Worm (Caenorhabditis elegans) whole organism, L4 larva: ENCODE measurements around the gene srx-95.
"Not testable (repeated sequence)": the region's sequence is repeated elsewhere in the genome, so short reads cannot be mapped to it uniquely, and the experiment has no call there.

ENCODE experiments used
- F26F4.8 ChIP-seq: fragments of 200-800 bp; sonication (Bioruptor generic); conservative IDR thresholded peaks from 2 replicates; pipeline ENCODE4 v1.3.6; 2022; ENCODE audit warnings: missing genetic modification characterization, missing compliant biosample characterization
- R02D3.7 ChIP-seq: fragments of 150-350 bp; sonication (generic microtip); optimal IDR thresholded peaks from 3 replicates; lab custom pipeline; 2014; ENCODE audit warnings: missing biosample characterization, missing genetic modification characterization
- Y105C5A.15 ChIP-seq: fragments of 200-800 bp; sonication (Bioruptor generic); IDR thresholded peaks from 2 replicates; pipeline ENCODE4 v1.3.6; 2022; ENCODE audit warnings: missing genetic modification characterization, missing compliant biosample characterization
- Y48G9A.11 ChIP-seq: fragments of 200-800 bp; sonication (Bioruptor generic); IDR thresholded peaks from 2 replicates; pipeline ENCODE4 v1.3.6; 2022; ENCODE audit warnings: missing genetic modification reagents, missing genetic modification characterization, missing compliant biosample characterization
- ZK337.2 ChIP-seq: fragments of 200-800 bp; sonication (Bioruptor generic); IDR thresholded peaks from 2 replicates; pipeline ENCODE4 v1.3.6; 2022; ENCODE audit warnings: missing genetic modification reagents, missing genetic modification characterization, missing compliant biosample characterization
- ZK546.5 ChIP-seq, 2 experiments: sonication (generic microtip); optimal IDR thresholded peaks; 2 replicates each; lab custom pipeline; 2017; ENCODE audit warnings: missing biosample characterization in 2 of 2, missing genetic modification characterization in 2 of 2
- aha-1 ChIP-seq: fragments of 150-350 bp; peaks from one replicate; lab custom pipeline; 2014; ENCODE audit warnings: missing biosample characterization, missing genetic modification characterization
- ama-1 ChIP-seq: fragments of 150-350 bp; optimal IDR thresholded peaks from 2 replicates; lab custom pipeline; 2014; ENCODE audit warnings: inconsistent platforms, mixed read lengths
- attf-4 ChIP-seq: sonication (generic microtip); optimal IDR thresholded peaks from 3 replicates; lab custom pipeline; 2017; ENCODE audit warnings: missing biosample characterization, missing genetic modification characterization
- ceh-44 ChIP-seq: fragments of 200-800 bp; sonication (Bioruptor generic); IDR thresholded peaks from 2 replicates; pipeline ENCODE4 v1.3.6; 2022; ENCODE audit warnings: missing genetic modification reagents, missing genetic modification characterization, missing compliant biosample characterization
- cey-2 ChIP-seq: sonication (generic microtip); optimal IDR thresholded peaks from 3 replicates; lab custom pipeline; 2017; ENCODE audit warnings: missing genetic modification characterization, mild to moderate bottlenecking, missing compliant biosample characterization, antibody characterized with exemption, borderline replicate concordance; ENCODE audit not compliant: insufficient read depth
- daf-16 ChIP-seq, 3 experiments: sonication (generic microtip); optimal IDR thresholded peaks; 2 replicates each; lab custom pipeline; 2016 to 2017; ENCODE audit warnings: missing genetic modification characterization in 3 of 3, missing genetic modification reagents in 3 of 3, mild to moderate bottlenecking in 2 of 3, missing compliant biosample characterization in 2 of 3, missing biosample characterization in 1 of 3, moderate library complexity in 1 of 3
- daf-8 ChIP-seq: fragments of 200-800 bp; sonication (Bioruptor generic); IDR thresholded peaks from 2 replicates; pipeline ENCODE4 v1.3.6; 2022; ENCODE audit warnings: missing genetic modification characterization, missing compliant biosample characterization
- dmd-6 ChIP-seq: fragments of 200-800 bp; sonication (Bioruptor generic); IDR thresholded peaks from 2 replicates; pipeline ENCODE4 v1.3.6; 2022; ENCODE audit warnings: missing genetic modification reagents, missing genetic modification characterization, missing compliant biosample characterization
- dmd-9 ChIP-seq: fragments of 200-800 bp; sonication (Bioruptor generic); IDR thresholded peaks from 2 replicates; pipeline ENCODE4 v1.3.6; 2022; ENCODE audit warnings: missing genetic modification reagents, missing genetic modification characterization, missing compliant biosample characterization
- dpl-1 ChIP-seq: fragments of 150-350 bp; optimal IDR thresholded peaks from 2 replicates; lab custom pipeline; 2014; ENCODE audit warnings: missing biosample characterization, missing genetic modification reagents, missing genetic modification characterization
- egl-27 ChIP-seq: sonication (generic microtip); optimal IDR thresholded peaks from 3 replicates; lab custom pipeline; 2017; ENCODE audit warnings: missing biosample characterization, missing genetic modification reagents, missing genetic modification characterization
- fkh-10 ChIP-seq: fragments of 150-350 bp; optimal IDR thresholded peaks from 2 replicates; lab custom pipeline; 2014; ENCODE audit warnings: missing biosample characterization, missing genetic modification reagents, missing genetic modification characterization
- hlh-11 ChIP-seq: fragments of 200-800 bp; sonication (Bioruptor generic); optimal IDR thresholded peaks from 2 replicates; lab custom pipeline; 2018; ENCODE audit warnings: mild to moderate bottlenecking, missing genetic modification characterization, missing compliant biosample characterization
- hlh-30 ChIP-seq: sonication (generic microtip); optimal IDR thresholded peaks from 2 replicates; lab custom pipeline; 2017; ENCODE audit warnings: antibody characterized with exemption, mild to moderate bottlenecking, missing genetic modification characterization, missing compliant biosample characterization; ENCODE audit not compliant: insufficient read depth
- lin-13 ChIP-seq: fragments of 150-350 bp; optimal IDR thresholded peaks from 2 replicates; lab custom pipeline; 2014; ENCODE audit warnings: missing biosample characterization, missing genetic modification reagents, missing genetic modification characterization
- lin-15B ChIP-seq: fragments of 150-350 bp; sonication (generic microtip); optimal IDR thresholded peaks from 3 replicates; lab custom pipeline; 2014; ENCODE audit warnings: missing biosample characterization, missing genetic modification characterization
- madf-5 ChIP-seq, 2 experiments: fragments of 200-800 bp; sonication (Bioruptor generic); IDR thresholded peaks; 2 replicates each; pipeline ENCODE4 v1.3.6; 2022; ENCODE audit warnings: missing compliant biosample characterization in 2 of 2, missing genetic modification characterization in 2 of 2
- mdl-1 ChIP-seq, 2 experiments: fragments of 150-350 bp in 1 of 2; sonication (generic microtip) in 1 of 2; optimal IDR thresholded peaks; 2 replicates each; lab custom pipeline; 2014 to 2017; ENCODE audit warnings: missing biosample characterization in 2 of 2, missing genetic modification characterization in 2 of 2
- mep-1 ChIP-seq: fragments of 150-350 bp; sonication (generic microtip); optimal IDR thresholded peaks from 3 replicates; lab custom pipeline; 2014; ENCODE audit warnings: missing biosample characterization, missing genetic modification characterization
- mxl-2 ChIP-seq: fragments of 200-800 bp; sonication (Bioruptor generic); conservative IDR thresholded peaks from 2 replicates; pipeline ENCODE4 v1.3.6; 2022; ENCODE audit warnings: missing genetic modification reagents, missing genetic modification characterization, missing compliant biosample characterization
- nhr-237 ChIP-seq: sonication (generic microtip); optimal IDR thresholded peaks from 2 replicates; lab custom pipeline; 2017; ENCODE audit warnings: missing biosample characterization, missing genetic modification characterization
- nhr-28 ChIP-seq: fragments of 150-350 bp; optimal IDR thresholded peaks from 2 replicates; lab custom pipeline; 2014; ENCODE audit warnings: missing biosample characterization, missing genetic modification characterization
- pqm-1 ChIP-seq: sonication (generic microtip); optimal IDR thresholded peaks from 2 replicates; lab custom pipeline; 2017; ENCODE audit warnings: missing biosample characterization, missing genetic modification characterization
- sdz-12 ChIP-seq: fragments of 200-800 bp; sonication (Bioruptor generic); optimal IDR thresholded peaks from 2 replicates; lab custom pipeline; 2018; ENCODE audit warnings: mild to moderate bottlenecking, missing genetic modification characterization, missing compliant biosample characterization
- set-16 ChIP-seq: fragments of 200-800 bp; sonication (Bioruptor generic); IDR thresholded peaks from 2 replicates; pipeline ENCODE4 v1.3.6; 2022; ENCODE audit warnings: missing genetic modification reagents, missing genetic modification characterization, missing compliant biosample characterization
- skn-1 ChIP-seq: fragments of 150-350 bp; optimal IDR thresholded peaks from 2 replicates; lab custom pipeline; 2014; ENCODE audit warnings: missing biosample characterization, missing genetic modification characterization
- spr-3 ChIP-seq: fragments of 200-800 bp; sonication (Bioruptor generic); optimal IDR thresholded peaks from 2 replicates; lab custom pipeline; 2018; ENCODE audit warnings: mild to moderate bottlenecking, missing genetic modification characterization, missing compliant biosample characterization
- unc-62 ChIP-seq, 3 experiments: fragments of 150-350 bp in 1 of 3; sonication (generic microtip); optimal IDR thresholded peaks in 2 of 3; peaks in 1 of 3; 1 replicate in 1 of 3; 2 replicates in 2 of 3; lab custom pipeline; 2014 to 2017; ENCODE audit warnings: missing biosample characterization in 3 of 3, missing genetic modification characterization in 3 of 3, missing genetic modification reagents in 3 of 3, missing genotype in 1 of 3
- zfp-3 ChIP-seq: fragments of 200-800 bp; sonication (Bioruptor generic); conservative IDR thresholded peaks from 2 replicates; pipeline ENCODE4 v1.3.6; 2022; ENCODE audit warnings: missing genetic modification reagents, missing genetic modification characterization, missing compliant biosample characterization
- ztf-11 ChIP-seq: fragments of 150-350 bp; optimal IDR thresholded peaks from 2 replicates; lab custom pipeline; 2014; ENCODE audit warnings: missing biosample characterization, missing genetic modification characterization
- ztf-7 ChIP-seq: fragments of 150-350 bp; optimal IDR thresholded peaks from 2 replicates; lab custom pipeline; 2014; ENCODE audit warnings: missing biosample characterization, missing genetic modification characterization

The srx-95 gene

DNA sequence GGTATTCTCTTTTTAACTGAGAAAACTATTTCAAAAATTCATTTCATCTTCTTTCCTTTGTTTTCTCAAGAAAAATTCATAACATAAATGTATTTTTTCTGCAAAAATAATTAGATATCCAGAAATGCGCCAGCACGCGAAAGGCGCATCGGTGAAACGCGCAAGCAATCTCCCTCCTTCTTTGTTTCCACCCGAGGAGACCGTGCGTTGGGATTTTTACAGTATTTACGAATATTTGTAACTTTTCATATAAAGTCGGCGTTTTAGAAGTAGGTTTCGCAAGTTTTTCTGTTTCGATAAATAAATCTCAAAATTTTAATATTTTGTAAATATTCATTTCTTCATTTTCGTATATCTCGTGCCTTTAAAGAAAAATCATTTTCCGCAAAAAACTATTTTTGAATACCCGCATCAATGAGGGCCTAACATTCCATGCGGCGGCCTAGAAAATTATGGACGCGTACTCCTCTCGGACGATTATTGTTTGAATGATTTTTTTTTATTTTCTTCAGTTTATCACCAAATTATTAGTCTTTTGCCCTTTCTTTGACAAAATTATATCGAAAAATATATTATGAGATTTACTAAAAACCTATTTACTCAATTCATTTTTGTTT is 22.0 kb upstream of the srx-95 start, which contains the start of gene ssup-72 (continued):
- no peak for TF ChIP-seq set-16 (GFP tag; lab: Robert Waterston, UW)
- TF ChIP-seq Y105C5A.15 (GFP tag; lab: Robert Waterston, UW) = no peak
- TF ChIP-seq nhr-28 (tag; lab: Kevin White, UChicago) = peak; percentile 2
- no peak; the same call in 1 of the 2 replicates for TF ChIP-seq dmd-6 (GFP tag; lab: Robert Waterston, UW)
- no peak for TF ChIP-seq ztf-7
- no peak for TF ChIP-seq attf-4
- no peak for TF ChIP-seq sdz-12 (GFP tag; lab: Kevin White, UChicago)
- TF ChIP-seq daf-8 = no peak
- peak; percentile 51 for TF ChIP-seq hlh-30 (tag; lab: Kevin White, UChicago)
- no peak for TF ChIP-seq ZK546.5 (tag; optimal IDR thresholded peaks at IDR 0.05; lab: Kevin White, UChicago)
- TF ChIP-seq fkh-10 (GFP tag; lab: Kevin White, UChicago) = no peak
- no peak for TF ChIP-seq ama-1 (lab: Kevin White, UChicago)
- no peak for TF ChIP-seq lin-15B (tag; lab: Kevin White, UChicago)
- no peak for TF ChIP-seq spr-3 (GFP tag; lab: Kevin White, UChicago)
- peak in 1 of 2 experiments; percentile 32 for TF ChIP-seq mdl-1 (tag; optimal IDR thresholded peaks at IDR 0.05; lab: Kevin White, UChicago)
- no peak for TF ChIP-seq zfp-3

DNA sequence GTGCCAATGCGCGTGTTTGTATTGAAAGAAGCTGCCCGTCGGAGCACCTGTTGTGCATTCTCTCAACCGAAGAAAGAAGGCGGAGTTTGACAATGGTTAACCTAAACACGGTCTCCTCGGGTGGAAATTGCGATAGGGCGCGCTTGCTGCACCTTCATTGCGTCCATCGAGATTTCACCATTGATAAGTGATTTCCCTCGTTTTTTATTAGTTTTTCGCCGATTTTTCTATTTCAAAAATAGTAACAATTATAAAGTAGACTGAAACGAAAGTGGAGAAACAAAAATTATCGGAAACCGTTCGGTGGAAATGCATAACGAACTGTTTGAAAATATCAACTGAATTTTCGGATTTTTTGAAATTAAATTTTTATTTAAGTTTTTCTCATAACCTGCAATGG is 20.5 kb upstream of the srx-95 start, which contains the start of gene agr-1:
TSS of gene agr-1 (minus strand) at position 101 of the 400 bp plus-strand sequence.
- not testable (repeated sequence) for TF ChIP-seq lin-13; dmd-6 (GFP tag; lab: Robert Waterston, UW); R02D3.7 (tag; lab: Kevin White, UChicago)

DNA sequence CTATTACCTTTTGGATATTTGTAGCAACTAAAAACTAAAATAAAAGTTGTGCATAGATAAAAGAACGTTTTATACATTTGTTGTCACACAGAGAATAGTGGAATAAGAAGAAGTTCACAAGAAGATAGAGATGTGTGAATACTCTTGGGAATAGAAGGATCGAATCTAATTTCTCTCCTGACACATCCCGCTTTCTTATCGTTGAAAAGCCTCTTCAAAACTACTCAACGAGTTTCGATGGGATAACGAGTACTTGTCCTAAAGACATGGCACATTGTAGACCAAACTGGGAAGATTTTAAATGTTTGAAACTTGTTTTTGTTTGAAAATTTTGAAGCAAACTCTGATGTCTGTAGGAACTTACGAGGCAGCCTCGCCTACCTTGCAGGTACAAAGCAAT is 17.9 kb upstream of the srx-95 start:
- no peak for TF ChIP-seq skn-1 (tag; lab: Kevin White, UChicago)
- TF ChIP-seq Y48G9A.11 (GFP tag; lab: Robert Waterston, UW) = no peak
- no peak for TF ChIP-seq ZK546.5 (tag; optimal IDR thresholded peaks at IDR 0.05; lab: Kevin White, UChicago)
- no peak for TF ChIP-seq hlh-11 (tag; lab: Kevin White, UChicago)
- no peak for TF ChIP-seq ama-1 (lab: Kevin White, UChicago)
- no peak for TF ChIP-seq mxl-2 (GFP tag; lab: Robert Waterston, UW)
- TF ChIP-seq hlh-30 (tag; lab: Kevin White, UChicago) = no peak
- TF ChIP-seq madf-5 (GFP tag; IDR thresholded peaks at IDR 0.05; lab: Robert Waterston, UW) = no peak
- peak; percentile 3 for TF ChIP-seq aha-1 (tag; lab: Kevin White, UChicago)
- TF ChIP-seq fkh-10 (GFP tag; lab: Kevin White, UChicago) = peak; percentile 55
- TF ChIP-seq dpl-1 (GFP tag; lab: Kevin White, UChicago) = no peak

DNA sequence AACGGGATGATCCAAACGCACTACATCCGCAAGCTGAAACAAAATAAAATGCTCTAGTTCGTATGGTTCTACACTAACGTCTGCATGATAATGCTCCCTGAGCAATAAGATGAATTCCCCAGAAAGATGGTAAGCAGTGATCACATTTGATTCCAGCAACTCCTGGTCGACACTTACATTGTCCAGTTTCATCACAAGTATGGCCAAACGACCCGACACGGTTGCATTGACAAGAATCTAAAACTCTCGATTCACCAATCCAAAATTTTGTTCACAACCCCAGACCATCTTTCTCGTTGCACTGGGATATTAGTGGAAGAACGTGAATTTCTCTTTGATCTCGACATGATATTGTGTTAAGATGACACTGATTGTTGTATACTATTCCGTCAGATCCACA is 15.5 kb upstream of the srx-95 start:
- TF ChIP-seq unc-62 (GFP tag; optimal IDR thresholded peaks at IDR 0.05 in 1 of 2; lab: Kevin White, UChicago) (peak in 1 of 2 experiments; percentile 95), unc-62 (tag; optimal IDR thresholded peaks at IDR 0.05; lab: Kevin White, UChicago) (no peak), mdl-1 (tag; optimal IDR thresholded peaks at IDR 0.05; lab: Kevin White, UChicago) (no peak)

DNA sequence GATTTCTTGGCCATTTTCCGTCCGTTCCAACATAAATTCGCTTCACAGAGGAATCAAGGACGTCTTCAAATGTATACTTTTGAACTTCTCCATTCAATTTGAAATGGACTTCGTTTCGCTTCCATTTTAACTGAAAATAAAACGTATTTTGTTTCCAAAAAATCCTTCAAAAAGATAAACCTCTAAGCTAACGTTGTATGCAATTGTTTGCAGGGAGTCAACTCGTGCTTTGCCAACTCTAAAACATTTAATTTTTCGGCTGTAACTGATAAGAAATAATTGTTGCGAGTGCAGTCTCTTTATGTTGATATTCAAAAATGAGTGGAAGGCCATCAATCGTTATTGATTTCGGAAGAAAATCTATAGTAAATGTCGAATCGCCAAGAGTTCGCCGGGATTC is 13.4 kb upstream of the srx-95 start, which contains the start of gene F41G3.18:
TSS of gene F41G3.18 (plus strand) at position 301 of the 400 bp plus-strand sequence.
- no peak for TF ChIP-seq lin-15B (tag; lab: Kevin White, UChicago)
- TF ChIP-seq pqm-1 (tag; lab: Kevin White, UChicago) = peak; percentile 42
- no peak for TF ChIP-seq ztf-11
- TF ChIP-seq dmd-6 (GFP tag; lab: Robert Waterston, UW) = 0 out of 2 replicates have a peak, but pooled peaks have one; percentile 6
- no peak for TF ChIP-seq cey-2
- TF ChIP-seq lin-13 = no peak
- TF ChIP-seq dmd-9 (GFP tag; lab: Robert Waterston, UW) = no peak
- no peak for TF ChIP-seq egl-27 (tag; lab: Kevin White, UChicago)
- no peak for TF ChIP-seq daf-16 (GFP tag; optimal IDR thresholded peaks at IDR 0.05; lab: Kevin White, UChicago)
- no peak for TF ChIP-seq daf-16 (tag; optimal IDR thresholded peaks at IDR 0.05; lab: Kevin White, UChicago)
- no peak for TF ChIP-seq ceh-44 (GFP tag; lab: Robert Waterston, UW)
- no peak for TF ChIP-seq nhr-237 (tag; lab: Kevin White, UChicago)
- TF ChIP-seq mep-1 (tag; lab: Kevin White, UChicago) = no peak
- TF ChIP-seq mdl-1 (tag; optimal IDR thresholded peaks at IDR 0.05; lab: Kevin White, UChicago) = no peak
- no peak for TF ChIP-seq ZK337.2 (GFP tag; lab: Robert Waterston, UW)
- no peak for TF ChIP-seq F26F4.8 (GFP tag; lab: Robert Waterston, UW)
